Worm (Caenorhabditis elegans) whole organism, L1 larva: ENCODE measurements around the gene Y57G11C.33.
A peak's percentile ranks its signal among the peaks of the same experiment; 100 is the strongest.

Source experiments
- C16A3.4 ChIP-seq: fragments of 150-350 bp; optimal IDR thresholded peaks from 2 replicates; lab custom pipeline; 2014; ENCODE audit warnings: missing biosample characterization, missing genetic modification characterization
- C34B4.2 ChIP-seq: sonication (generic microtip); optimal IDR thresholded peaks from 2 replicates; lab custom pipeline; 2017; ENCODE audit warnings: mild to moderate bottlenecking, missing genetic modification characterization, missing compliant biosample characterization
- F16B12.6 ChIP-seq: fragments of 150-350 bp; optimal IDR thresholded peaks from 2 replicates; lab custom pipeline; 2014; ENCODE audit warnings: missing biosample characterization, missing genetic modification characterization
- Y116A8C.19 ChIP-seq: sonication (generic microtip); optimal IDR thresholded peaks from 2 replicates; lab custom pipeline; 2016; ENCODE audit warnings: missing compliant biosample characterization, missing genetic modification characterization, borderline replicate concordance
- aha-1 ChIP-seq: fragments of 150-350 bp; optimal IDR thresholded peaks from 2 replicates; lab custom pipeline; 2014; ENCODE audit warnings: missing biosample characterization, missing genetic modification characterization
- aly-2 ChIP-seq: fragments of 150-350 bp; optimal IDR thresholded peaks from 2 replicates; lab custom pipeline; 2014; ENCODE audit warnings: missing biosample characterization, missing genetic modification characterization
- blmp-1 ChIP-seq: fragments of 150-350 bp; optimal IDR thresholded peaks from 2 replicates; lab custom pipeline; 2014; ENCODE audit warnings: missing biosample characterization, missing genetic modification characterization
- ceh-63 ChIP-seq: fragments of 200-800 bp; sonication (Bioruptor generic); optimal IDR thresholded peaks from 2 replicates; lab custom pipeline; 2018; ENCODE audit warnings: mild to moderate bottlenecking, missing genetic modification characterization, missing compliant biosample characterization
- ceh-8 ChIP-seq: fragments of 200-800 bp; sonication (Bioruptor generic); optimal IDR thresholded peaks from 2 replicates; lab custom pipeline; 2018; ENCODE audit warnings: mild to moderate bottlenecking, missing genetic modification characterization, moderate library complexity, missing compliant biosample characterization
- ceh-82 ChIP-seq, 3 experiments: fragments of 150-350 bp in 1 of 3; sonication (generic microtip) in 2 of 3; optimal IDR thresholded peaks; 2 replicates each; lab custom pipeline; 2014 to 2017; ENCODE audit warnings: missing biosample characterization in 3 of 3, missing genetic modification characterization in 3 of 3
- ceh-90 ChIP-seq: sonication (generic microtip); optimal IDR thresholded peaks from 2 replicates; lab custom pipeline; 2016; ENCODE audit warnings: missing genetic modification characterization, missing compliant biosample characterization
- ces-1 ChIP-seq: fragments of 150-350 bp; optimal IDR thresholded peaks from 2 replicates; lab custom pipeline; 2014; ENCODE audit warnings: missing biosample characterization, missing genetic modification reagents, missing genetic modification characterization
- efl-1 ChIP-seq, 4 experiments: fragments of 150-350 bp; optimal IDR thresholded peaks in 3 of 4; peaks in 1 of 4; 1 replicate in 1 of 4; 2 replicates in 3 of 4; lab custom pipeline; 2014; ENCODE audit warnings: missing biosample characterization in 2 of 4, missing genetic modification characterization in 2 of 4, missing genetic modification reagents in 2 of 4
- efl-3 ChIP-seq: fragments of 200-800 bp; sonication (Bioruptor generic); optimal IDR thresholded peaks from 2 replicates; lab custom pipeline; 2018; ENCODE audit warnings: mild to moderate bottlenecking, missing genetic modification characterization, missing compliant biosample characterization
- elt-2 ChIP-seq: sonication (generic microtip); optimal IDR thresholded peaks from 2 replicates; lab custom pipeline; 2016; ENCODE audit warnings: missing genetic modification characterization, mild to moderate bottlenecking, inconsistent platforms, missing compliant biosample characterization, missing genetic modification reagents
- elt-3 ChIP-seq, 6 experiments: fragments of 150-350 bp in 1 of 6; sonication (generic microtip); optimal IDR thresholded peaks; 2 replicates each; lab custom pipeline; 2017 to 2018; ENCODE audit warnings: missing biosample characterization in 6 of 6, missing genetic modification characterization in 6 of 6, inconsistent platforms in 1 of 6
- ets-5 ChIP-seq: fragments of 200-800 bp; sonication (Bioruptor generic); IDR thresholded peaks from 2 replicates; pipeline ENCODE4 v1.3.6; 2022; ENCODE audit warnings: missing genetic modification characterization, missing compliant biosample characterization
- fkh-4 ChIP-seq: sonication (generic microtip); optimal IDR thresholded peaks from 2 replicates; lab custom pipeline; 2016; ENCODE audit warnings: missing compliant biosample characterization, missing genetic modification characterization, borderline replicate concordance
- fkh-8 ChIP-seq: sonication (generic microtip); optimal IDR thresholded peaks from 2 replicates; lab custom pipeline; 2016; ENCODE audit warnings: mild to moderate bottlenecking, missing genetic modification characterization, missing compliant biosample characterization
- fos-1 ChIP-seq: fragments of 150-350 bp; optimal IDR thresholded peaks from 2 replicates; lab custom pipeline; 2014; ENCODE audit warnings: missing biosample characterization, missing genetic modification characterization
- grh-1 ChIP-seq: fragments of 200-800 bp; sonication (Bioruptor generic); IDR thresholded peaks from 2 replicates; pipeline ENCODE4 v1.3.6; 2022; ENCODE audit warnings: missing genetic modification reagents, missing genetic modification characterization, missing compliant biosample characterization
- hlh-17 ChIP-seq: fragments of 200-800 bp; sonication (Bioruptor generic); optimal IDR thresholded peaks from 2 replicates; lab custom pipeline; 2018; ENCODE audit warnings: missing genetic modification characterization, mild to moderate bottlenecking, missing compliant biosample characterization, moderate library complexity, borderline replicate concordance
- hlh-4 ChIP-seq: sonication (generic microtip); optimal IDR thresholded peaks from 2 replicates; lab custom pipeline; 2016; ENCODE audit warnings: mild to moderate bottlenecking, missing genetic modification characterization, missing compliant biosample characterization
- hpl-2 ChIP-seq: fragments of 150-350 bp; optimal IDR thresholded peaks from 2 replicates; lab custom pipeline; 2014; ENCODE audit warnings: missing biosample characterization, missing genetic modification reagents, missing genetic modification characterization
- irx-1 ChIP-seq: sonication (generic microtip); optimal IDR thresholded peaks from 2 replicates; lab custom pipeline; 2016; ENCODE audit warnings: missing genetic modification characterization, missing compliant biosample characterization
- jun-1 ChIP-seq: fragments of 150-350 bp; optimal IDR thresholded peaks from 2 replicates; lab custom pipeline; 2014; ENCODE audit warnings: missing biosample characterization, missing genetic modification reagents, missing genetic modification characterization
- lin-14 ChIP-seq: fragments of 200-800 bp; sonication (Bioruptor generic); optimal IDR thresholded peaks from 2 replicates; lab custom pipeline; 2018; ENCODE audit warnings: mild to moderate bottlenecking, missing genetic modification characterization, moderate library complexity, missing compliant biosample characterization
- lin-15B ChIP-seq: fragments of 150-350 bp; sonication (generic microtip); optimal IDR thresholded peaks from 3 replicates; lab custom pipeline; 2014; ENCODE audit warnings: missing biosample characterization, missing genetic modification characterization
- lin-39 ChIP-seq: fragments of 150-350 bp; optimal IDR thresholded peaks from 2 replicates; lab custom pipeline; 2014; ENCODE audit warnings: missing biosample characterization, missing genetic modification reagents, missing genetic modification characterization
- lsy-2 ChIP-seq, 2 experiments: fragments of 150-350 bp; optimal IDR thresholded peaks; 2 replicates each; lab custom pipeline; 2014; ENCODE audit warnings: missing biosample characterization in 2 of 2, missing genetic modification characterization in 2 of 2
- mdl-1 ChIP-seq, 2 experiments: fragments of 150-350 bp; optimal IDR thresholded peaks; 2 replicates each; lab custom pipeline; 2014 to 2017; ENCODE audit warnings: missing biosample characterization in 2 of 2, missing genetic modification characterization in 2 of 2, inconsistent platforms in 1 of 2
- nhr-11 ChIP-seq: fragments of 150-350 bp; optimal IDR thresholded peaks from 2 replicates; lab custom pipeline; 2014; ENCODE audit warnings: missing biosample characterization, missing genetic modification characterization
- nhr-20 ChIP-seq: sonication (generic microtip); optimal IDR thresholded peaks from 2 replicates; lab custom pipeline; 2016; ENCODE audit warnings: mild to moderate bottlenecking, missing genetic modification characterization, missing compliant biosample characterization
- nhr-28 ChIP-seq: fragments of 150-350 bp; optimal IDR thresholded peaks from 2 replicates; lab custom pipeline; 2014; ENCODE audit warnings: missing biosample characterization, missing genetic modification characterization
- nhr-47 ChIP-seq: sonication (generic microtip); optimal IDR thresholded peaks from 2 replicates; lab custom pipeline; 2016; ENCODE audit warnings: mild to moderate bottlenecking, missing genetic modification characterization, moderate library complexity, missing compliant biosample characterization
- nhr-77 ChIP-seq: fragments of 150-350 bp; optimal IDR thresholded peaks from 2 replicates; lab custom pipeline; 2014; ENCODE audit warnings: missing biosample characterization, missing genetic modification characterization
- nhr-85 ChIP-seq: sonication (generic microtip); peaks from one replicate; lab custom pipeline; 2016; ENCODE audit warnings: missing genetic modification characterization, inconsistent platforms, missing compliant biosample characterization
- pag-3 ChIP-seq: sonication (generic microtip); optimal IDR thresholded peaks from 2 replicates; lab custom pipeline; 2017; ENCODE audit warnings: missing genetic modification characterization, mild to moderate bottlenecking, missing compliant biosample characterization, antibody characterized with exemption, borderline replicate concordance; ENCODE audit not compliant: insufficient read depth
- skn-1 ChIP-seq: fragments of 150-350 bp; optimal IDR thresholded peaks from 2 replicates; lab custom pipeline; 2014; ENCODE audit warnings: missing biosample characterization, missing genetic modification characterization
- snpc-4 ChIP-seq: fragments of 150-350 bp; optimal IDR thresholded peaks from 2 replicates; lab custom pipeline; 2014; ENCODE audit warnings: missing biosample characterization, missing genetic modification characterization
- snu-23 ChIP-seq: sonication (generic microtip); optimal IDR thresholded peaks from 2 replicates; lab custom pipeline; 2016; ENCODE audit warnings: missing genetic modification characterization, missing compliant biosample characterization
- sptf-1 ChIP-seq: fragments of 150-350 bp; optimal IDR thresholded peaks from 2 replicates; lab custom pipeline; 2014; ENCODE audit warnings: missing biosample characterization, missing genetic modification characterization
- swsn-7 ChIP-seq: sonication (generic microtip); optimal IDR thresholded peaks from 2 replicates; lab custom pipeline; 2016; ENCODE audit warnings: missing genetic modification characterization, missing compliant biosample characterization
- unc-130 ChIP-seq: fragments of 150-350 bp; optimal IDR thresholded peaks from 2 replicates; lab custom pipeline; 2017; ENCODE audit warnings: missing biosample characterization, missing genetic modification characterization, inconsistent platforms
- unc-30 ChIP-seq: sonication (generic microtip); optimal IDR thresholded peaks from 2 replicates; lab custom pipeline; 2017; ENCODE audit warnings: missing biosample characterization, missing genetic modification characterization
- unc-62 ChIP-seq: fragments of 150-350 bp; optimal IDR thresholded peaks from 2 replicates; lab custom pipeline; 2014; ENCODE audit warnings: missing biosample characterization, missing genetic modification reagents, missing genetic modification characterization
- unc-86 ChIP-seq: sonication (generic microtip); optimal IDR thresholded peaks from 2 replicates; lab custom pipeline; 2016; ENCODE audit warnings: missing genetic modification characterization, missing compliant biosample characterization
- unc-98 ChIP-seq: fragments of 200-800 bp; sonication (Bioruptor generic); IDR thresholded peaks from 2 replicates; pipeline ENCODE4 v1.3.6; 2022; ENCODE audit warnings: missing genetic modification characterization, missing compliant biosample characterization
- vab-15 ChIP-seq: sonication (generic microtip); optimal IDR thresholded peaks from 2 replicates; lab custom pipeline; 2017; ENCODE audit warnings: missing genotype, mild to moderate bottlenecking, missing genetic modification characterization, missing compliant biosample characterization
- xbp-1 ChIP-seq: sonication (generic microtip); optimal IDR thresholded peaks from 2 replicates; lab custom pipeline; 2016; ENCODE audit warnings: missing genetic modification characterization, missing compliant biosample characterization
- zip-4 ChIP-seq: fragments of 200-800 bp; sonication (Bioruptor generic); optimal IDR thresholded peaks from 2 replicates; lab custom pipeline; 2018; ENCODE audit warnings: mild to moderate bottlenecking, missing genetic modification characterization, moderate library complexity, missing compliant biosample characterization

Y57G11C.33 gene

DNA sequence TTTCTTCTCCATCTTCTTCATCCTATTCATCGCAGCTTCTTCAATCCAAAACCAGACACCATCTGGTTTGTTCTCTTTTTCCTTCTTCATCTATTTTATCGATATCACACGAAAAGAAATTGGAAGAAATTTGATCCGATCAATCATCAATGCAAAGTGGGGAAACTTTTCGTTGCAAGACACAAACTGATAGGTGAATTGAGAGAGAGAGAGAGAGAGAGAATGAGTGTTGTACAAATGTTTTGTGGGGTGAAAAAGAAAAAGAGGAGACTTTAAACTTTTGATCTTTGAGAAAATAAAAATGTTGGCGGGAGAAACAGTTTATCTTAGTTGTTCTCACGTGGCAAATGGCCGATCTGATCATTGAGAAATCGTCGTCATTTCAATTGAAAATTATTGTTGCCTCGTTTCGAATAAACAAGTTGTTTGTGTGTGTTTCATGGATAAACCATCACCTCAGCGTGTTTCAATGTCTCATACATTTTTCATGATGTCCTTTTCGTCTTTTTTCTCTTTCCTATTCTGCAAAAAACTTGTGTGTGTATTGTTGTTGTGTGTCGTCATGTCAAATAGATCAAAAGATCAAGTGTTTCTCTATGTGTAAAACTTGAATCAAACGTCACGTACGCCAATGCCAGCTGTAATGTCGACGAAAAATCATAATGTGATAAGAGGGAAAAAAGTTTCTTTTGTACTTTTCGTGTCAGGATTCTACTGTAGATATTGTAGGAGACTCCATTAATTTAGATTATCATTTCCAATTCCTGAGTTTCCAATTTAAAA, 44.1 kb upstream of the Y57G11C.33 start (continued):
- TF ChIP-seq ceh-8 (GFP tag; lab: Kevin White, UChicago) (no peak), xbp-1 (tag; lab: Kevin White, UChicago) (peak; percentile 37), hlh-4 (tag; lab: Kevin White, UChicago) (no peak), elt-3 (tag; optimal IDR thresholded peaks at IDR 0.05; lab: Kevin White, UChicago) (peak in 5 of 6 experiments; percentile 2 to 82 (median 67)), C34B4.2 (no peak), swsn-7 (tag; lab: Kevin White, UChicago) (no peak), lin-15B (no peak), ceh-90 (tag; lab: Kevin White, UChicago) (no peak), nhr-28 (no peak), nhr-77 (tag; lab: Kevin White, UChicago) (no peak), hlh-17 (no peak), ceh-63 (no peak), nhr-20 (tag; lab: Kevin White, UChicago) (peak; percentile 94), blmp-1 (tag; lab: Kevin White, UChicago) (peak; percentile 77), unc-98 (GFP tag; lab: Robert Waterston, UW) (no peak), unc-30 (no peak), unc-130 (tag; lab: Kevin White, UChicago) (no peak), elt-2 (tag; lab: Kevin White, UChicago) (peak; percentile 30), unc-86 (tag; lab: Kevin White, UChicago) (peak; percentile 9), F16B12.6 (no peak), ceh-82 (tag; optimal IDR thresholded peaks at IDR 0.05; lab: Kevin White, UChicago) (no peak), C16A3.4 (tag; lab: Kevin White, UChicago) (peak; percentile 34), aha-1 (no peak), Y116A8C.19 (tag; lab: Kevin White, UChicago) (no peak), jun-1 (tag; lab: Kevin White, UChicago) (peak; percentile 31), mdl-1 (tag; optimal IDR thresholded peaks at IDR 0.05; lab: Kevin White, UChicago) (peak in 1 of 2 experiments; percentile 46), ets-5 (GFP tag; lab: Robert Waterston, UW) (no peak), unc-62 (GFP tag; lab: Kevin White, UChicago) (no peak), zip-4 (GFP tag; lab: Kevin White, UChicago) (no peak), vab-15 (tag; lab: Kevin White, UChicago) (peak; percentile 14), fkh-8 (tag; lab: Kevin White, UChicago) (no peak), sptf-1 (tag; lab: Kevin White, UChicago) (no peak), pag-3 (no peak), fos-1 (tag; lab: Kevin White, UChicago) (peak; percentile 27), fkh-4 (tag; lab: Kevin White, UChicago) (no peak), nhr-85 (tag; lab: Kevin White, UChicago) (peak; percentile 97), grh-1 (0 out of 2 replicates have a peak, but pooled peaks have one; percentile 43)

DNA sequence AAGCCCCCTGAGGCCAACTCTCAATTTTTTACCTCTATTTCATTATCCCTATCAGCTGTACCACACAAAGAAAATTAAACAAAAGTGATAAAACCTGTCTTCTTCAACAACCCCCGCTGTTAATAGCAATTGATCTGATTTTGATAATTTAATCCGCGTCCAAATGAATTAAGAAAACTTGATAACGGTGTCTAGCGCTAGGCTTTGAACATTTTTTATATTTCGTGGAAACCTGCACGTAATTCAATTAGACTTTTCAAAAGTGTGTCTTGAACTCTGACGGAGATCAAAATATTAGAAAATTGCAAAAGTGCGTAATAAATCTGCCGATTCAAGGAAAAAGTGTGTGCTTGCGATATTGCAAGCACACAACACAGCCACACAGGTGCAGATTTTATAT, 43.5 kb upstream of the Y57G11C.33 start:
- peak in 1 of 2 experiments; percentile 11 for TF ChIP-seq lsy-2 (tag; optimal IDR thresholded peaks at IDR 0.05; lab: Kevin White, UChicago)
- no peak for TF ChIP-seq F16B12.6
- peak; percentile 38 for TF ChIP-seq nhr-20 (tag; lab: Kevin White, UChicago)
- no peak for TF ChIP-seq C16A3.4 (tag; lab: Kevin White, UChicago)
- TF ChIP-seq ces-1 (GFP tag; lab: Kevin White, UChicago): no peak
- TF ChIP-seq skn-1 (tag; lab: Kevin White, UChicago): no peak
- TF ChIP-seq fkh-8 (tag; lab: Kevin White, UChicago): peak; percentile 81
- TF ChIP-seq irx-1 (tag; lab: Kevin White, UChicago): no peak
- no peak for TF ChIP-seq unc-62 (GFP tag; lab: Kevin White, UChicago)
- no peak for TF ChIP-seq efl-3 (GFP tag; lab: Kevin White, UChicago)
- TF ChIP-seq hpl-2: no peak
- TF ChIP-seq nhr-11 (tag; lab: Kevin White, UChicago): no peak
- TF ChIP-seq vab-15 (tag; lab: Kevin White, UChicago): no peak
- no peak for TF ChIP-seq hlh-4 (tag; lab: Kevin White, UChicago)
- no peak for TF ChIP-seq efl-1 (optimal IDR thresholded peaks at IDR 0.05; lab: Kevin White, UChicago)
- no peak for TF ChIP-seq efl-1 (GFP tag; optimal IDR thresholded peaks at IDR 0.05 in 1 of 2; lab: Kevin White, UChicago)
- TF ChIP-seq lin-39 (tag; lab: Kevin White, UChicago): no peak
- TF ChIP-seq aly-2: no peak
- no peak for TF ChIP-seq snpc-4 (tag; lab: Kevin White, UChicago)
- no peak for TF ChIP-seq snu-23 (GFP tag; lab: Kevin White, UChicago)
- TF ChIP-seq nhr-47 (tag; lab: Kevin White, UChicago): peak; percentile 64
- no peak for TF ChIP-seq C34B4.2
- peak; percentile 12 for TF ChIP-seq lin-14 (GFP tag; lab: Kevin White, UChicago)
- no peak for TF ChIP-seq unc-30
